Worm (Caenorhabditis elegans) whole organism, L1 larva: ENCODE results near the gene ZK721.4.

Experiments
- C34B4.2 ChIP-seq: sonication (generic microtip); optimal IDR thresholded peaks from 2 replicates; lab custom pipeline; 2017; ENCODE audit warnings: mild to moderate bottlenecking, missing genetic modification characterization, missing compliant biosample characterization
- aha-1 ChIP-seq: fragments of 150-350 bp; optimal IDR thresholded peaks from 2 replicates; lab custom pipeline; 2014; ENCODE audit warnings: missing biosample characterization, missing genetic modification characterization
- alr-1 ChIP-seq: fragments of 200-800 bp; sonication (Bioruptor generic); optimal IDR thresholded peaks from 2 replicates; lab custom pipeline; 2018; ENCODE audit warnings: borderline replicate concordance, mild to moderate bottlenecking, missing genetic modification characterization, missing compliant biosample characterization
- ceh-8 ChIP-seq: fragments of 200-800 bp; sonication (Bioruptor generic); optimal IDR thresholded peaks from 2 replicates; lab custom pipeline; 2018; ENCODE audit warnings: mild to moderate bottlenecking, missing genetic modification characterization, moderate library complexity, missing compliant biosample characterization
- ceh-82 ChIP-seq, 3 experiments: fragments of 150-350 bp in 1 of 3; sonication (generic microtip) in 2 of 3; optimal IDR thresholded peaks; 2 replicates each; lab custom pipeline; 2014 to 2017; ENCODE audit warnings: missing biosample characterization in 3 of 3, missing genetic modification characterization in 3 of 3
- ceh-90 ChIP-seq: sonication (generic microtip); optimal IDR thresholded peaks from 2 replicates; lab custom pipeline; 2016; ENCODE audit warnings: missing genetic modification characterization, missing compliant biosample characterization
- dpl-1 ChIP-seq, 3 experiments: fragments of 150-350 bp in 2 of 3; sonication (generic microtip) in 1 of 3; optimal IDR thresholded peaks; 2 replicates each; lab custom pipeline; 2014 to 2017; ENCODE audit warnings: missing biosample characterization in 3 of 3, missing genetic modification characterization in 3 of 3, missing genetic modification reagents in 3 of 3
- efl-1 ChIP-seq, 4 experiments: fragments of 150-350 bp; optimal IDR thresholded peaks in 3 of 4; peaks in 1 of 4; 1 replicate in 1 of 4; 2 replicates in 3 of 4; lab custom pipeline; 2014; ENCODE audit warnings: missing biosample characterization in 2 of 4, missing genetic modification characterization in 2 of 4, missing genetic modification reagents in 2 of 4
- efl-3 ChIP-seq: fragments of 200-800 bp; sonication (Bioruptor generic); optimal IDR thresholded peaks from 2 replicates; lab custom pipeline; 2018; ENCODE audit warnings: mild to moderate bottlenecking, missing genetic modification characterization, missing compliant biosample characterization
- egl-13 ChIP-seq: sonication (generic microtip); optimal IDR thresholded peaks from 2 replicates; lab custom pipeline; 2016; ENCODE audit warnings: missing genotype, missing genetic modification reagents, missing genetic modification characterization, missing compliant biosample characterization
- egl-27 ChIP-seq, 2 experiments: fragments of 150-350 bp in 1 of 2; sonication (generic microtip); optimal IDR thresholded peaks; 3 replicates each; lab custom pipeline; 2017 to 2018; ENCODE audit warnings: missing biosample characterization in 2 of 2, missing genetic modification characterization in 2 of 2, missing genetic modification reagents in 2 of 2
- elt-3 ChIP-seq, 6 experiments: fragments of 150-350 bp in 1 of 6; sonication (generic microtip); optimal IDR thresholded peaks; 2 replicates each; lab custom pipeline; 2017 to 2018; ENCODE audit warnings: missing biosample characterization in 6 of 6, missing genetic modification characterization in 6 of 6, inconsistent platforms in 1 of 6
- fkh-4 ChIP-seq: sonication (generic microtip); optimal IDR thresholded peaks from 2 replicates; lab custom pipeline; 2016; ENCODE audit warnings: missing compliant biosample characterization, missing genetic modification characterization, borderline replicate concordance
- fkh-8 ChIP-seq: sonication (generic microtip); optimal IDR thresholded peaks from 2 replicates; lab custom pipeline; 2016; ENCODE audit warnings: mild to moderate bottlenecking, missing genetic modification characterization, missing compliant biosample characterization
- fos-1 ChIP-seq: fragments of 150-350 bp; optimal IDR thresholded peaks from 2 replicates; lab custom pipeline; 2014; ENCODE audit warnings: missing biosample characterization, missing genetic modification characterization
- grh-1 ChIP-seq: fragments of 200-800 bp; sonication (Bioruptor generic); IDR thresholded peaks from 2 replicates; pipeline ENCODE4 v1.3.6; 2022; ENCODE audit warnings: missing genetic modification reagents, missing genetic modification characterization, missing compliant biosample characterization
- hlh-4 ChIP-seq: sonication (generic microtip); optimal IDR thresholded peaks from 2 replicates; lab custom pipeline; 2016; ENCODE audit warnings: mild to moderate bottlenecking, missing genetic modification characterization, missing compliant biosample characterization
- hpl-2 ChIP-seq: fragments of 150-350 bp; optimal IDR thresholded peaks from 2 replicates; lab custom pipeline; 2014; ENCODE audit warnings: missing biosample characterization, missing genetic modification reagents, missing genetic modification characterization
- jun-1 ChIP-seq: fragments of 150-350 bp; optimal IDR thresholded peaks from 2 replicates; lab custom pipeline; 2014; ENCODE audit warnings: missing biosample characterization, missing genetic modification reagents, missing genetic modification characterization
- lin-13 ChIP-seq: fragments of 150-350 bp; optimal IDR thresholded peaks from 2 replicates; lab custom pipeline; 2014; ENCODE audit warnings: missing biosample characterization, missing genetic modification reagents, missing genetic modification characterization
- lin-14 ChIP-seq: fragments of 200-800 bp; sonication (Bioruptor generic); optimal IDR thresholded peaks from 2 replicates; lab custom pipeline; 2018; ENCODE audit warnings: mild to moderate bottlenecking, missing genetic modification characterization, moderate library complexity, missing compliant biosample characterization
- lsy-2 ChIP-seq, 2 experiments: fragments of 150-350 bp; optimal IDR thresholded peaks; 2 replicates each; lab custom pipeline; 2014; ENCODE audit warnings: missing biosample characterization in 2 of 2, missing genetic modification characterization in 2 of 2
- mab-9 ChIP-seq: fragments of 200-800 bp; sonication (Bioruptor generic); IDR thresholded peaks from 2 replicates; pipeline ENCODE4 v1.3.6; 2022; ENCODE audit warnings: missing genetic modification reagents, missing genetic modification characterization, missing compliant biosample characterization
- mep-1 ChIP-seq: fragments of 150-350 bp; optimal IDR thresholded peaks from 2 replicates; lab custom pipeline; 2014; ENCODE audit warnings: missing biosample characterization, missing genetic modification characterization
- nhr-11 ChIP-seq: fragments of 150-350 bp; optimal IDR thresholded peaks from 2 replicates; lab custom pipeline; 2014; ENCODE audit warnings: missing biosample characterization, missing genetic modification characterization
- nhr-19 ChIP-seq: fragments of 200-800 bp; sonication (Bioruptor generic); conservative IDR thresholded peaks from 2 replicates; pipeline ENCODE4 v1.3.6; 2022; ENCODE audit warnings: missing genetic modification characterization, missing compliant biosample characterization
- nhr-28 ChIP-seq: fragments of 150-350 bp; optimal IDR thresholded peaks from 2 replicates; lab custom pipeline; 2014; ENCODE audit warnings: missing biosample characterization, missing genetic modification characterization
- nhr-47 ChIP-seq: sonication (generic microtip); optimal IDR thresholded peaks from 2 replicates; lab custom pipeline; 2016; ENCODE audit warnings: mild to moderate bottlenecking, missing genetic modification characterization, moderate library complexity, missing compliant biosample characterization
- nhr-71 ChIP-seq: sonication (generic microtip); optimal IDR thresholded peaks from 2 replicates; lab custom pipeline; 2016; ENCODE audit warnings: mild to moderate bottlenecking, missing genetic modification characterization, moderate library complexity, missing compliant biosample characterization
- nhr-76 ChIP-seq: sonication (generic microtip); optimal IDR thresholded peaks from 2 replicates; lab custom pipeline; 2017; ENCODE audit warnings: missing biosample characterization, missing genetic modification characterization
- nhr-77 ChIP-seq: fragments of 150-350 bp; optimal IDR thresholded peaks from 2 replicates; lab custom pipeline; 2014; ENCODE audit warnings: missing biosample characterization, missing genetic modification characterization
- nhr-90 ChIP-seq: sonication (generic microtip); optimal IDR thresholded peaks from 2 replicates; lab custom pipeline; 2016; ENCODE audit warnings: mild to moderate bottlenecking, missing genetic modification characterization, missing compliant biosample characterization; ENCODE audit not compliant: poor library complexity
- rnt-1 ChIP-seq: sonication (generic microtip); optimal IDR thresholded peaks from 2 replicates; lab custom pipeline; 2016; ENCODE audit warnings: mild to moderate bottlenecking, missing genetic modification characterization, moderate library complexity, missing compliant biosample characterization
- skn-1 ChIP-seq: fragments of 150-350 bp; optimal IDR thresholded peaks from 2 replicates; lab custom pipeline; 2014; ENCODE audit warnings: missing biosample characterization, missing genetic modification characterization
- sox-4 ChIP-seq: sonication (generic microtip); optimal IDR thresholded peaks from 2 replicates; lab custom pipeline; 2016; ENCODE audit warnings: missing genetic modification characterization, missing compliant biosample characterization
- swsn-7 ChIP-seq: sonication (generic microtip); optimal IDR thresholded peaks from 2 replicates; lab custom pipeline; 2016; ENCODE audit warnings: missing genetic modification characterization, missing compliant biosample characterization
- tbx-2 ChIP-seq: sonication (generic microtip); optimal IDR thresholded peaks from 2 replicates; lab custom pipeline; 2016; ENCODE audit warnings: missing genetic modification characterization, missing compliant biosample characterization
- unc-130 ChIP-seq: fragments of 150-350 bp; optimal IDR thresholded peaks from 2 replicates; lab custom pipeline; 2017; ENCODE audit warnings: missing biosample characterization, missing genetic modification characterization, inconsistent platforms
- xbp-1 ChIP-seq: sonication (generic microtip); optimal IDR thresholded peaks from 2 replicates; lab custom pipeline; 2016; ENCODE audit warnings: missing genetic modification characterization, missing compliant biosample characterization
- zag-1 ChIP-seq: fragments of 150-350 bp; optimal IDR thresholded peaks from 2 replicates; lab custom pipeline; 2014; ENCODE audit warnings: missing biosample characterization, missing genetic modification characterization
- zip-4 ChIP-seq: fragments of 200-800 bp; sonication (Bioruptor generic); optimal IDR thresholded peaks from 2 replicates; lab custom pipeline; 2018; ENCODE audit warnings: mild to moderate bottlenecking, missing genetic modification characterization, moderate library complexity, missing compliant biosample characterization

ZK721.4 gene

DNA sequence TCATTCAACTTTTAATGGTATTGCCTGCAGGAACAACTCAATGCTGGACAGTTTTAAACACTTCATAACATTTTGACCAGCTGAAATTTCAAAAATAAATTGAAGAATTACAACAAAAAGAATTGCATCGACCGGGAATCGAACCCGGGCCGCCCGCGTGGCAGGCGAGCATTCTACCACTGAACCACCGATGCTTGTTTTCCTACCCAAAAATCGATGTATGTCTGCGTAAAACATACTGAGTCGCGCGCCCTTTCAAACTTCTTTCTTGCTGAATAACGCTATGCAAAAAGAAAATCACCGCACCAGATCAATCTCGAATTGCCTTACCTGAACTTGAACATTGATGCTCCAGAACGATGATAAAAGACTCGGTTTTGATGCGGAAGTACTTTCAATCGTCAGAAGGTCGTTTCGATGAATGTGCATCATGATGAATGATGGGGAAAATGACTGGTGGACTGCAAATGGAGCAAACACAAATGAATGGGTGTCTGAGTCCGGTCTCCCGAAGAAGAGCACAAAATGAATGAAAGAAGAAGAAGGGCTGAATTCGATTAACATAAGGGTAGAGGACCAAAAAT is 18.1 kb downstream of the ZK721.4 start, which contains the start of gene R04E5.7 (continued):
- TF ChIP-seq hlh-4 (tag; lab: Kevin White, UChicago), result no peak
- no peak for TF ChIP-seq egl-27 (tag; optimal IDR thresholded peaks at IDR 0.05; lab: Kevin White, UChicago)
- peak; percentile 30 for TF ChIP-seq rnt-1 (tag; lab: Kevin White, UChicago)
- no peak for TF ChIP-seq alr-1 (tag; lab: Kevin White, UChicago)
- TF ChIP-seq efl-1 (optimal IDR thresholded peaks at IDR 0.05; lab: Kevin White, UChicago), result no peak
- TF ChIP-seq efl-1 (GFP tag; optimal IDR thresholded peaks at IDR 0.05 in 1 of 2; lab: Kevin White, UChicago), result peak in 1 of 2 experiments; percentile 80
- no peak for TF ChIP-seq sox-4 (tag; lab: Kevin White, UChicago)
- no peak for TF ChIP-seq egl-13
- TF ChIP-seq fkh-4, result no peak
- TF ChIP-seq nhr-90, result peak; percentile 58
- TF ChIP-seq fkh-8 (tag; lab: Kevin White, UChicago), result peak; percentile 27
- peak in 2 of 3 experiments; percentile 34 to 54 for TF ChIP-seq ceh-82 (tag; optimal IDR thresholded peaks at IDR 0.05; lab: Kevin White, UChicago)
- no peak for TF ChIP-seq zip-4 (GFP tag; lab: Kevin White, UChicago)
- TF ChIP-seq nhr-11 (tag; lab: Kevin White, UChicago), result no peak
- TF ChIP-seq nhr-47 (tag; lab: Kevin White, UChicago), result peak; percentile 57
- no peak for TF ChIP-seq elt-3 (tag; optimal IDR thresholded peaks at IDR 0.05; lab: Kevin White, UChicago)
- TF ChIP-seq xbp-1 (tag; lab: Kevin White, UChicago), result peak; percentile 5
- peak in 1 of 2 experiments; percentile 3 for TF ChIP-seq lsy-2 (tag; optimal IDR thresholded peaks at IDR 0.05; lab: Kevin White, UChicago)
- peak; percentile 16; the same call in 1 of the 2 replicates for TF ChIP-seq grh-1
- peak; percentile 16 for TF ChIP-seq nhr-77
- no peak for TF ChIP-seq tbx-2 (tag; lab: Kevin White, UChicago)
- no peak for TF ChIP-seq ceh-8 (GFP tag; lab: Kevin White, UChicago)
- TF ChIP-seq nhr-76 (tag; lab: Kevin White, UChicago), result no peak
- TF ChIP-seq skn-1, result peak; percentile 0
- TF ChIP-seq aha-1 (tag; lab: Kevin White, UChicago), result no peak
- no peak for TF ChIP-seq efl-3 (GFP tag; lab: Kevin White, UChicago)
- TF ChIP-seq C34B4.2 (tag; lab: Kevin White, UChicago), result no peak
- TF ChIP-seq lin-14 (GFP tag; lab: Kevin White, UChicago), result peak; percentile 49
- no peak for TF ChIP-seq jun-1
- no peak for TF ChIP-seq ceh-90
- peak; percentile 58 for TF ChIP-seq nhr-71

DNA sequence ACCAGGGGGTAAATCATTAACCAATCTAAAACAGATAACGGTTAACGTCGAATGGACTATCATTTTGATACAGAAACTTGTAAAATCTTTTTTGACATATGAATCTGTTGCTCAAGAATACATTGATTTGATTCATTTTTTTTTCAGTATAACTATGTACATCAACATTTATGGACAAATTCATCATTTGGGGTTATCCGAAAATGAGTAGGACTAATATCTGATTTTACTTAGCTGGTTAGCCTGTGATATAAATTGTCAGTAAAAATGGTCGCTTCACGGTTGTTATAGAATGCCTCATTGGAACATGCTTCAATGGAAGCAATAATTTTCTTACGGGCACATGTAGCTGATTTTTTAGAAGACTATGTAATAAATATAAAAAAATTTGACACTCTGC is 19.0 kb downstream of the ZK721.4 start:
- TF ChIP-seq elt-3 (tag; optimal IDR thresholded peaks at IDR 0.05; lab: Kevin White, UChicago) (no peak), sox-4 (tag; lab: Kevin White, UChicago) (no peak), nhr-90 (no peak), hpl-2 (GFP tag; lab: Kevin White, UChicago) (no peak), unc-130 (no peak), efl-1 (optimal IDR thresholded peaks at IDR 0.05; lab: Kevin White, UChicago) (no peak), efl-1 (GFP tag; optimal IDR thresholded peaks at IDR 0.05 in 1 of 2; lab: Kevin White, UChicago) (no peak), dpl-1 (GFP tag; optimal IDR thresholded peaks at IDR 0.05; lab: Kevin White, UChicago) (no peak), grh-1 (no peak), zag-1 (tag; lab: Kevin White, UChicago) (no peak), hlh-4 (tag; lab: Kevin White, UChicago) (no peak), nhr-47 (tag; lab: Kevin White, UChicago) (no peak), nhr-28 (no peak), mab-9 (GFP tag; lab: Robert Waterston, UW) (no peak), egl-27 (tag; optimal IDR thresholded peaks at IDR 0.05; lab: Kevin White, UChicago) (no peak), swsn-7 (tag; lab: Kevin White, UChicago) (no peak), mep-1 (no peak), alr-1 (tag; lab: Kevin White, UChicago) (no peak), nhr-19 (GFP tag; lab: Robert Waterston, UW) (no peak), fos-1 (no peak), lin-13 (GFP tag; lab: Kevin White, UChicago) (no peak)
